Fruit fly (Drosophila melanogaster) whole organism, embryonic: ENCODE results near the gene Spn28B.

ENCODE experiments used
- Aef1 ChIP-seq: fragments of 200-800 bp; sonication (Bioruptor generic); IDR thresholded peaks from 3 replicates; pipeline ENCODE4 v1.3.6; 2022; ENCODE audit warnings: missing biosample characterization, missing genetic modification characterization
- CG10274 ChIP-seq: fragments of 200-800 bp; sonication (Bioruptor generic); optimal IDR thresholded peaks from 3 replicates; lab custom pipeline; 2017; ENCODE audit warnings: missing biosample characterization, mild to moderate bottlenecking, missing genetic modification characterization
- CG10321 ChIP-seq: fragments of 200-800 bp; sonication (Bioruptor generic); IDR thresholded peaks from 2 replicates; pipeline ENCODE4 v1.3.6; 2022; ENCODE audit warnings: missing biosample characterization, missing genetic modification characterization
- CG10959 ChIP-seq: fragments of 200-800 bp; sonication (Bioruptor generic); IDR thresholded peaks from 2 replicates; pipeline ENCODE4 v1.3.6; 2022; ENCODE audit warnings: missing biosample characterization, missing genetic modification characterization
- CG13424 ChIP-seq: fragments of 200-800 bp; sonication (Bioruptor generic); optimal IDR thresholded peaks from 2 replicates; lab custom pipeline; 2019; ENCODE audit warnings: missing biosample characterization, mild to moderate bottlenecking, missing genetic modification characterization, moderate library complexity
- CG14860 ChIP-seq: fragments of 200-800 bp; sonication (Bioruptor generic); IDR thresholded peaks from 3 replicates; pipeline ENCODE4 v1.3.6; 2022; ENCODE audit warnings: missing biosample characterization, missing genetic modification characterization; ENCODE audit not compliant: partially characterized antibody
- CG16815 ChIP-seq: fragments of 200-800 bp; sonication (Bioruptor generic); optimal IDR thresholded peaks from 3 replicates; lab custom pipeline; 2017; ENCODE audit warnings: missing biosample characterization, mild to moderate bottlenecking, missing genetic modification characterization
- CG17912 ChIP-seq: fragments of 200-800 bp; sonication (Bioruptor generic); optimal IDR thresholded peaks from 2 replicates; lab custom pipeline; 2018; ENCODE audit warnings: missing biosample characterization, mild to moderate bottlenecking, missing genetic modification characterization
- CG18599 ChIP-seq: fragments of 200-800 bp; sonication (Bioruptor generic); optimal IDR thresholded peaks from 3 replicates; lab custom pipeline; 2017; ENCODE audit warnings: missing biosample characterization, missing genetic modification characterization, mild to moderate bottlenecking, moderate library complexity, missing genetic modification reagents
- CG30020 ChIP-seq: fragments of 200-800 bp; optimal IDR thresholded peaks from 2 replicates; lab custom pipeline; 2019; ENCODE audit warnings: missing biosample characterization, mild to moderate bottlenecking, missing genetic modification characterization, moderate library complexity
- CG30431 ChIP-seq: fragments of 200-800 bp; sonication (Bioruptor generic); optimal IDR thresholded peaks from 2 replicates; lab custom pipeline; 2017; ENCODE audit warnings: missing biosample characterization, missing genetic modification characterization
- CG3065 ChIP-seq: fragments of 200-800 bp; sonication (Bioruptor generic); optimal IDR thresholded peaks from 2 replicates; lab custom pipeline; 2016; ENCODE audit warnings: missing biosample characterization, missing genetic modification characterization
- CG31365 ChIP-seq: fragments of 200-800 bp; sonication (Bioruptor generic); optimal IDR thresholded peaks from 2 replicates; lab custom pipeline; 2018; ENCODE audit warnings: missing biosample characterization, mild to moderate bottlenecking, missing genetic modification characterization
- CG3838 ChIP-seq: fragments of 200-800 bp; sonication (Bioruptor generic); optimal IDR thresholded peaks from 3 replicates; lab custom pipeline; 2016; ENCODE audit warnings: missing biosample characterization, missing genetic modification characterization
- CG4360 ChIP-seq: fragments of 200-800 bp; sonication (Bioruptor generic); IDR thresholded peaks from 2 replicates; pipeline ENCODE4 v1.3.6; 2022; ENCODE audit warnings: missing biosample characterization, missing genetic modification characterization
- CG4730 ChIP-seq: fragments of 200-800 bp; sonication (Bioruptor generic); IDR thresholded peaks from 2 replicates; pipeline ENCODE4 v1.3.6; 2022; ENCODE audit warnings: missing biosample characterization, missing genetic modification characterization
- CG7556 ChIP-seq: fragments of 200-800 bp; sonication (Bioruptor generic); optimal IDR thresholded peaks from 2 replicates; lab custom pipeline; 2017; ENCODE audit warnings: missing biosample characterization, mild to moderate bottlenecking, missing genetic modification characterization
- CG7963 ChIP-seq: fragments of 200-800 bp; sonication (Bioruptor generic); IDR thresholded peaks from 3 replicates; pipeline ENCODE4 v1.3.6; 2022; ENCODE audit warnings: missing biosample characterization, missing genetic modification characterization; ENCODE audit not compliant: partially characterized antibody
- CG9797 ChIP-seq: fragments of 200-800 bp; sonication (Bioruptor generic); optimal IDR thresholded peaks from 3 replicates; lab custom pipeline; 2018; ENCODE audit warnings: missing biosample characterization, mild to moderate bottlenecking, missing genetic modification characterization
- CkIIα-i1 ChIP-seq: fragments of 200-800 bp; sonication (Bioruptor generic); IDR thresholded peaks from 2 replicates; pipeline ENCODE4 v1.3.6; 2022; ENCODE audit warnings: missing biosample characterization, missing genetic modification characterization
- D19B ChIP-seq: fragments of 200-800 bp; sonication (Bioruptor generic); optimal IDR thresholded peaks from 2 replicates; lab custom pipeline; 2017; ENCODE audit warnings: missing biosample characterization, mild to moderate bottlenecking, missing genetic modification characterization
- Elba2 ChIP-seq: fragments of 200-800 bp; sonication (Bioruptor generic); optimal IDR thresholded peaks from 3 replicates; lab custom pipeline; 2016; ENCODE audit warnings: missing biosample characterization, missing genetic modification characterization
- Ets65A ChIP-seq: fragments of 200-800 bp; sonication (Bioruptor generic); peaks from one replicate; lab custom pipeline; 2016; ENCODE audit warnings: missing biosample characterization, missing genetic modification characterization
- Fer3 ChIP-seq: fragments of 200-800 bp; sonication (Bioruptor generic); optimal IDR thresholded peaks from 2 replicates; lab custom pipeline; 2018; ENCODE audit warnings: missing biosample characterization, mild to moderate bottlenecking, missing genetic modification characterization, moderate library complexity
- Hmr ChIP-seq: fragments of 200-800 bp; sonication (Bioruptor generic); optimal IDR thresholded peaks from 3 replicates; lab custom pipeline; 2017; ENCODE audit warnings: mild to moderate bottlenecking, missing biosample characterization, missing genetic modification reagents, missing genetic modification characterization
- Kr ChIP-seq: fragments of 200-800 bp; sonication (Bioruptor generic); optimal IDR thresholded peaks from 2 replicates; lab custom pipeline; 2017; ENCODE audit warnings: missing biosample characterization, mild to moderate bottlenecking, missing genetic modification characterization
- Mrtf ChIP-seq: fragments of 200-800 bp; sonication (Bioruptor generic); IDR thresholded peaks from 3 replicates; pipeline ENCODE4 v1.3.6; 2022; ENCODE audit warnings: missing biosample characterization, missing genetic modification characterization
- NC2β ChIP-seq: fragments of 200-800 bp; sonication (Bioruptor generic); optimal IDR thresholded peaks from 2 replicates; lab custom pipeline; 2016; ENCODE audit warnings: missing biosample characterization, missing genetic modification characterization
- Poxn ChIP-seq: fragments of 200-800 bp; sonication (Bioruptor generic); IDR thresholded peaks from 2 replicates; pipeline ENCODE4 v1.3.6; 2022; ENCODE audit warnings: missing biosample characterization, missing genetic modification characterization
- Rfx ChIP-seq: fragments of 200-800 bp; sonication (Bioruptor generic); IDR thresholded peaks from 2 replicates; pipeline ENCODE4 v1.3.6; 2022; ENCODE audit warnings: missing biosample characterization, missing genetic modification characterization
- Taf1 ChIP-seq: fragments of 200-800 bp; sonication (Bioruptor generic); IDR thresholded peaks from 2 replicates; pipeline ENCODE4 v1.3.6; 2022; ENCODE audit warnings: missing biosample characterization, missing genetic modification characterization
- abd-A ChIP-seq: fragments of 200-800 bp; sonication (Bioruptor generic); optimal IDR thresholded peaks from 3 replicates; lab custom pipeline; 2019; ENCODE audit warnings: missing biosample characterization, mild to moderate bottlenecking, missing genetic modification characterization, moderate library complexity
- bab2 ChIP-seq: fragments of 200-800 bp; sonication (Bioruptor generic); optimal IDR thresholded peaks from 2 replicates; lab custom pipeline; 2016; ENCODE audit warnings: missing biosample characterization, missing genetic modification characterization
- ci ChIP-seq: fragments of 200-800 bp; sonication (Bioruptor generic); IDR thresholded peaks from 3 replicates; pipeline ENCODE4 v1.3.6; 2022; ENCODE audit warnings: missing biosample characterization, missing genetic modification characterization
- ems ChIP-seq: fragments of 200-800 bp; sonication (Bioruptor generic); optimal IDR thresholded peaks from 3 replicates; lab custom pipeline; 2016; ENCODE audit warnings: missing biosample characterization, missing genetic modification characterization
- en ChIP-seq: fragments of 200-800 bp; sonication (Bioruptor generic); optimal IDR thresholded peaks from 2 replicates; lab custom pipeline; 2016; ENCODE audit warnings: missing biosample characterization, missing genetic modification characterization
- esg ChIP-seq: fragments of 200-800 bp; sonication (Bioruptor generic); conservative IDR thresholded peaks from 2 replicates; pipeline ENCODE4 v1.3.6; 2022; ENCODE audit warnings: missing biosample characterization, missing genetic modification characterization
- fd96Cb ChIP-seq: fragments of 200-800 bp; sonication (Bioruptor generic); optimal IDR thresholded peaks from 2 replicates; lab custom pipeline; 2018; ENCODE audit warnings: missing biosample characterization, mild to moderate bottlenecking, missing genetic modification characterization, moderate library complexity
- fu2 ChIP-seq: fragments of 200-800 bp; sonication (Bioruptor generic); optimal IDR thresholded peaks from 2 replicates; lab custom pipeline; 2016; ENCODE audit warnings: missing biosample characterization, missing genetic modification characterization
- peb ChIP-seq: fragments of 200-800 bp; sonication (Bioruptor generic); IDR thresholded peaks from 2 replicates; pipeline ENCODE4 v1.3.6; 2022; ENCODE audit warnings: missing biosample characterization, missing genetic modification characterization
- prd ChIP-seq, 3 experiments: fragments of >200 bp in 2 of 3; fragments of 200-800 bp in 1 of 3; sonication (Bioruptor generic) in 1 of 3; optimal IDR thresholded peaks in 2 of 3; IDR thresholded peaks in 1 of 3; 2 replicates in 2 of 3; 3 replicates in 1 of 3; pipeline versions ENCODE4 v1.3.6 to Lab custom; 2017 to 2022; ENCODE audit warnings: missing biosample characterization in 1 of 3, missing genetic modification characterization in 1 of 3
- pum ChIP-seq: fragments of 200-800 bp; sonication (Bioruptor generic); optimal IDR thresholded peaks from 2 replicates; lab custom pipeline; 2016; ENCODE audit warnings: missing biosample characterization, missing genetic modification characterization
- rib ChIP-seq: fragments of 200-800 bp; sonication (Bioruptor generic); IDR thresholded peaks from 2 replicates; pipeline ENCODE4 v1.3.6; 2022; ENCODE audit warnings: missing biosample characterization, missing genetic modification characterization
- slp2 ChIP-seq: fragments of 200-800 bp; sonication (Bioruptor generic); optimal IDR thresholded peaks from 2 replicates; lab custom pipeline; 2016; ENCODE audit warnings: missing biosample characterization, missing genetic modification characterization
- tll ChIP-seq, 2 experiments: fragments of 200-800 bp in 1 of 2; fragments of >200 bp in 1 of 2; sonication (Bioruptor generic) in 1 of 2; optimal IDR thresholded peaks; 2 replicates each; lab custom pipeline; 2017 to 2019; ENCODE audit warnings: missing biosample characterization in 2 of 2, missing genetic modification characterization in 2 of 2, mild to moderate bottlenecking in 1 of 2, moderate library complexity in 1 of 2
- trem ChIP-seq: fragments of 200-800 bp; optimal IDR thresholded peaks from 3 replicates; lab custom pipeline; 2019; ENCODE audit warnings: missing biosample characterization, mild to moderate bottlenecking, missing genetic modification characterization, moderate library complexity
- ttk ChIP-seq: fragments of 200-800 bp; sonication (Bioruptor generic); IDR thresholded peaks from 2 replicates; pipeline ENCODE4 v2.1.2; 2022; ENCODE audit warnings: missing biosample characterization, missing genetic modification characterization
- tup ChIP-seq: fragments of 200-800 bp; sonication (Bioruptor generic); optimal IDR thresholded peaks from 2 replicates; lab custom pipeline; 2016; ENCODE audit warnings: missing biosample characterization, mild to moderate bottlenecking, missing genetic modification characterization, moderate library complexity
- twi ChIP-seq: fragments of 200-800 bp; optimal IDR thresholded peaks from 2 replicates; lab custom pipeline; 2019; ENCODE audit warnings: missing biosample characterization, mild to moderate bottlenecking, missing genetic modification characterization, moderate library complexity
- wor ChIP-seq: fragments of 200-800 bp; sonication (Bioruptor generic); IDR thresholded peaks from 2 replicates; pipeline ENCODE4 v1.3.6; 2022; ENCODE audit warnings: missing biosample characterization, missing genetic modification characterization
- z ChIP-seq: fragments of 200-800 bp; sonication (Bioruptor generic); IDR thresholded peaks from 3 replicates; pipeline ENCODE4 v1.3.6; 2022; ENCODE audit warnings: missing biosample characterization, missing genetic modification characterization

Gene Spn28B

DNA sequence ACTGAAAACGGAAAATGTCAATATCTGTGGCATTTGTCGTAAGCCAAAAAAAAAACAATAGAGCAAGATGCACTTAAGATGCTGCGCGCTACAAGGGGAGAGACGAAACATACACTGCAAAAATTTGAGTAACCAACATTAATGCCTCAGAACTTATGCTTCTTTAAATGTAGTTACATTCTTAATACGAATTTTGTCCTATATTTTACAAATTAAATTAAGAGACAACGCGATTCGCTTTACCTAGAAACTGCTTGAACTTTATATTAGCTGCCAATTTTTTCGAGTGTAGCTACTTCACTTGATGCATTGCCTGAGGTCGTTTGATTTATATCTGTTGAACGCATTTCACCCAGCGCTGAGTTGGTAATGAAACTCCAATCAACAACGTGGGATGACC lies 15.1 kb downstream of the Spn28B start (continued):
- peak; percentile 31 for TF ChIP-seq CG3838 (GFP tag; lab: Kevin White, UChicago)
- peak; percentile 51 for TF ChIP-seq CG10274 (GFP tag; lab: Kevin White, UChicago)
- TF ChIP-seq CG30431 (GFP tag; lab: Kevin White, UChicago): peak; percentile 84
- TF ChIP-seq ttk: peak; percentile 86
- peak; percentile 89 for TF ChIP-seq fd96Cb (tag; lab: Kevin White, UChicago)
- peak; percentile 69 for TF ChIP-seq CG4730 (GFP tag; lab: Robert Waterston, UW)
- peak; percentile 48; the same call in 1 of the 3 replicates for TF ChIP-seq Mrtf (GFP tag; lab: Robert Waterston, UW)
- TF ChIP-seq fu2 (GFP tag; lab: Kevin White, UChicago): no peak
- no peak for TF ChIP-seq Poxn
- TF ChIP-seq ems (GFP tag; lab: Kevin White, UChicago): peak; percentile 79
- TF ChIP-seq tll (GFP tag; optimal IDR thresholded peaks at IDR 0.05; lab: Kevin White, UChicago): peak in 1 of 2 experiments; percentile 39
- TF ChIP-seq CG10321 (GFP tag; lab: Robert Waterston, UW): no peak
- TF ChIP-seq twi (tag; lab: Kevin White, UChicago): peak; percentile 78
- peak; percentile 83 for TF ChIP-seq peb
- no peak for TF ChIP-seq prd (optimal IDR thresholded peaks at IDR 0.05; lab: Kevin White, UChicago)
- TF ChIP-seq prd (GFP tag; IDR thresholded peaks at IDR 0.05; lab: Robert Waterston, UW): peak; percentile 93
- peak; percentile 87 for TF ChIP-seq bab2 (GFP tag; lab: Kevin White, UChicago)
- peak; percentile 64 for TF ChIP-seq Elba2 (GFP tag; lab: Kevin White, UChicago)
- TF ChIP-seq CG17912 (GFP tag; lab: Kevin White, UChicago): no peak
- TF ChIP-seq Taf1 (GFP tag; lab: Robert Waterston, UW): no peak
- TF ChIP-seq CG31365 (tag; lab: Kevin White, UChicago): peak; percentile 62
- TF ChIP-seq z: peak; percentile 76
- no peak for TF ChIP-seq abd-A (tag; lab: Kevin White, UChicago)
- peak; percentile 80 for TF ChIP-seq CG7556 (GFP tag; lab: Kevin White, UChicago)
- TF ChIP-seq NC2β: peak; percentile 74
- peak; percentile 1 for TF ChIP-seq CG9797 (GFP tag; lab: Kevin White, UChicago)
- TF ChIP-seq ci (GFP tag; lab: Robert Waterston, UW): peak; percentile 96
- TF ChIP-seq D19B (GFP tag; lab: Kevin White, UChicago): no peak
- TF ChIP-seq Hmr (GFP tag; lab: Kevin White, UChicago): no peak
- TF ChIP-seq Rfx: no peak
- TF ChIP-seq CG7963 (GFP tag; lab: Robert Waterston, UW): no peak
- TF ChIP-seq trem: peak; percentile 89
- TF ChIP-seq CG10959 (GFP tag; lab: Robert Waterston, UW): peak; percentile 92
- TF ChIP-seq CG16815 (GFP tag; lab: Kevin White, UChicago): peak; percentile 84
- TF ChIP-seq Fer3 (tag; lab: Kevin White, UChicago): peak; percentile 42
- TF ChIP-seq esg (GFP tag; lab: Robert Waterston, UW): peak; percentile 75
- TF ChIP-seq CG4360 (GFP tag; lab: Robert Waterston, UW): peak; percentile 69
- no peak for TF ChIP-seq rib (GFP tag; lab: Robert Waterston, UW)
- TF ChIP-seq tup (GFP tag; lab: Kevin White, UChicago): peak; percentile 82
- TF ChIP-seq pum: peak; percentile 86
- peak; percentile 53; the same call in 1 of the 3 replicates for TF ChIP-seq Aef1 (GFP tag; lab: Robert Waterston, UW)
- TF ChIP-seq wor (GFP tag; lab: Robert Waterston, UW): peak; percentile 85
- TF ChIP-seq CG30020 (tag; lab: Kevin White, UChicago): peak; percentile 52
- TF ChIP-seq CkIIα-i1: no peak
- TF ChIP-seq Kr (GFP tag; lab: Kevin White, UChicago): peak; percentile 60
- TF ChIP-seq slp2 (GFP tag; lab: Kevin White, UChicago): peak; percentile 84
- TF ChIP-seq CG13424 (tag; lab: Kevin White, UChicago): peak; percentile 77
- no peak for TF ChIP-seq CG14860 (GFP tag; lab: Robert Waterston, UW)
- TF ChIP-seq Ets65A (GFP tag; lab: Kevin White, UChicago): peak; percentile 91
- peak; percentile 64 for TF ChIP-seq CG18599
- peak; percentile 79 for TF ChIP-seq CG3065 (GFP tag; lab: Kevin White, UChicago)
- peak; percentile 77 for TF ChIP-seq en (GFP tag; lab: Kevin White, UChicago)
